Worm (Caenorhabditis elegans): ENCODE results near the gene arrd-12.

DNA sequence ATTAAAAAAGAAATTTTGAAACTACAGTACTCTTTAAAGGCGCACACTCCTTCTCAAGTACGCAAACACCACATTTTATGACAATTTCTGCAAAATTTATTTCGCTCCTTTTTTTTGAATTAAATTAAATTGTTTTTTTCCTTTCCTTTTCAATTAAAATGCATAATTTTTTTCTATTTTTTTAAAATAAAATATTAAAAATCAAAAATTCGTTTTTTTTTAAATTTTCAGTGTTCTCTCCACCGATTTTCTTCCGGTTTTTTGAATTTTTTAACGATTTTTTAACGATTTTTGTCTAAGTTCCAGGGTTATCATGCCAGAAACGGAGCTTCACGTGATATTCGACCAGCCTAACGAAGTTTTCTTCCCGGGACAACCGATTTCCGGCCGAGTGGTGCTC is 7.9 kb upstream of the arrd-12 start, which contains the start of gene arrd-13:
- TF ChIP-seq ceh-45 (GFP tag; IDR thresholded peaks at IDR 0.05) (no peak), pat-9 (tag; optimal IDR thresholded peaks at IDR 0.05) (no peak), F13H6.1 (tag; optimal IDR thresholded peaks at IDR 0.05) (no peak), unc-55 (GFP tag; optimal IDR thresholded peaks at IDR 0.05) (no peak), sox-4 (tag; optimal IDR thresholded peaks at IDR 0.05) (no peak), fkh-10 (GFP tag; optimal IDR thresholded peaks at IDR 0.05) (no peak), gmeb-2 (tag; optimal IDR thresholded peaks at IDR 0.05) (no peak)

Data from whole organism, late embryonic.